Fruit fly (Drosophila melanogaster): Measurements from ENCODE around the gene CG13887.

CG13887 gene

dm6 chr3L:876087-876486, 38.4 kb downstream of the CG13887 start:
- no peak for TF ChIP-seq noc (tag; optimal IDR thresholded peaks at IDR 0.05)

dm6 chr3L:876656-877055, 39.0 kb downstream of the CG13887 start:
- TF ChIP-seq noc (tag; optimal IDR thresholded peaks at IDR 0.05) = peak; percentile 28

dm6 chr3L:880851-881250, 43.2 kb downstream of the CG13887 start:
- no peak for TF ChIP-seq noc (tag; optimal IDR thresholded peaks at IDR 0.05)

- no peak for TF ChIP-seq noc (tag; optimal IDR thresholded peaks at IDR 0.05)
Observed at dm6 chr3L:881496-882235, 44.0 kb downstream of the CG13887 start, which contains the start of gene CG13907. CG13907 (minus strand) TSS chr3L:882013.

dm6 chr3L:882236-882891, 44.7 kb downstream of the CG13887 start:
- TF ChIP-seq noc (tag; optimal IDR thresholded peaks at IDR 0.05) = no peak

- TF ChIP-seq noc (tag; optimal IDR thresholded peaks at IDR 0.05) = no peak
Observed at dm6 chr3L:882892-883255, 45.2 kb downstream of the CG13887 start.

dm6 chr3L:883786-884185, 46.1 kb downstream of the CG13887 start:
- TF ChIP-seq noc (tag; optimal IDR thresholded peaks at IDR 0.05) = no peak

- no peak for TF ChIP-seq noc (tag; optimal IDR thresholded peaks at IDR 0.05)
Observed at dm6 chr3L:884239-884638, 46.6 kb downstream of the CG13887 start.

dm6 chr3L:885006-885405, 47.3 kb downstream of the CG13887 start:
- no peak for TF ChIP-seq noc (tag; optimal IDR thresholded peaks at IDR 0.05)

dm6 chr3L:885624-886257, 48.1 kb downstream of the CG13887 start:
- TF ChIP-seq noc (tag; optimal IDR thresholded peaks at IDR 0.05) = no peak

- TF ChIP-seq noc (tag; optimal IDR thresholded peaks at IDR 0.05) = no peak
Observed at dm6 chr3L:887423-888097, 49.9 kb downstream of the CG13887 start.

dm6 chr3L:888372-888771, 50.7 kb downstream of the CG13887 start:
- TF ChIP-seq noc (tag; optimal IDR thresholded peaks at IDR 0.05) = no peak

All from whole organism, larva.